Fruit fly (Drosophila melanogaster): ENCODE data around the gene CG42846.

dm6 chr3L:234337-234736 lies 2.9 kb upstream of the CG42846 start:
- TF ChIP-seq tj (GFP tag; optimal IDR thresholded peaks at IDR 0.05) = no peak
- no peak for TF ChIP-seq CG33017 (tag; optimal IDR thresholded peaks at IDR 0.05)
- TF ChIP-seq pad (GFP tag; optimal IDR thresholded peaks at IDR 0.05) = no peak
- no peak for TF ChIP-seq Hr96 (GFP tag; optimal IDR thresholded peaks at IDR 0.05)

Data from whole organism, adult.